Worm (Caenorhabditis elegans) whole organism, L4/young adult: ENCODE results near the gene F53A9.6.
"Not testable (repeated sequence)": the region's sequence is repeated elsewhere in the genome, so short reads cannot be mapped to it uniquely, and the experiment has no call there.

Experiments
- W03F9.2 ChIP-seq: fragments of 150-350 bp; optimal IDR thresholded peaks from 2 replicates; lab custom pipeline; 2014; ENCODE audit warnings: missing biosample characterization, missing genetic modification characterization
- dao-5 ChIP-seq: sonication (generic microtip); optimal IDR thresholded peaks from 2 replicates; lab custom pipeline; 2016; ENCODE audit warnings: missing genotype, missing genetic modification characterization, moderate library complexity, missing compliant biosample characterization
- him-1 ChIP-seq: sonication (generic microtip); optimal IDR thresholded peaks from 2 replicates; lab custom pipeline; 2016; ENCODE audit warnings: missing genotype, missing genetic modification reagents, missing genetic modification characterization, missing compliant biosample characterization

F53A9.6 gene

DNA sequence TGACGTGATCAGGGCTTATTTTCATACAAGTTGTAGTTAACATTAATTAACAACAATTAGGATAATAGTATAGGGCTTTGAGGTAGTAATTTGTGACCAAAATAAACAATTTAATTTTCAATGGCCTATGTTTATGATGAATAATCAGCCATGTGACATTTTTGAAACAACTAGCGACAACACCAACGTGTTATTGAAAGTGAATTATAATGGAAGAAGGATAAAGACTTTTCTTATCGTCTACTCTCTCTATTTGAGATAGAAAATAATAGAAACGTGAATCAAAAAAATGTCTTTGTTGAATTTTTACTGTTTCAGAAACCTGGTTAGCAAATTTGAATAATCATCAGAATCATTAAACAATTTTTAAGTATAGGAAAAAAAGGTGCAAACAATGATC is 24.2 kb upstream of the F53A9.6 start:
- no peak for TF ChIP-seq W03F9.2
- TF ChIP-seq him-1 (tag; lab: Kevin White, UChicago), result no peak
- TF ChIP-seq dao-5, result no peak

DNA sequence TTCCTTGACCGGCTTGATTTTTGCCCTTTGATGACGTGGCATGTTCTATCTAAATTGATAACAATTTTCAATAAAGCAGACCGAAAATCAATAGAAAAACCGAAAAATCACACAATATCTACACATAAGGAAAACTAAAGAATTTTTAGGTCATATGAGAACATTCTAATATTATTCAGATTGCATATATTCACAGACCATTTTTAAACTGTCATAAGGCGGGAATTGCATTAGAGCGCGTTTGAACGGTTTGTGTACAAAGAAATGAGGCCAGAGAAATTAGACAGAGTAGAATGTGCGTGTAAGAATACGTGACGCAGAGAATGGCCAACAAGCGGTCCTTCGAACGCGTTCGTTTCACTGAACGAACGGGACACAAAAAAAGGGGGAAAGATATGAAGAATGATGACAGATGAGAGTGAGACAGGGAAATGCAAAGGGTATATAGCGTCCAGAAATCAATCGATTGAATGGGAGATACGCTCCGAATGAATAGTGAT is 23.4 kb upstream of the F53A9.6 start, which contains the start of gene M02D8.3:
Gene M02D8.3 (minus strand): TSS at position 51 of the 500 bp plus-strand sequence.
- TF ChIP-seq dao-5 (no peak), W03F9.2 (peak; percentile 68)

ce11 chrX:8731822-8732221 is 18.2 kb upstream of the F53A9.6 start, which contains the start of gene M02D8.6:
TSS of gene M02D8.6 (minus strand) at chrX:8731922.
- not testable (repeated sequence) for TF ChIP-seq him-1 (tag; lab: Kevin White, UChicago); W03F9.2; dao-5

DNA sequence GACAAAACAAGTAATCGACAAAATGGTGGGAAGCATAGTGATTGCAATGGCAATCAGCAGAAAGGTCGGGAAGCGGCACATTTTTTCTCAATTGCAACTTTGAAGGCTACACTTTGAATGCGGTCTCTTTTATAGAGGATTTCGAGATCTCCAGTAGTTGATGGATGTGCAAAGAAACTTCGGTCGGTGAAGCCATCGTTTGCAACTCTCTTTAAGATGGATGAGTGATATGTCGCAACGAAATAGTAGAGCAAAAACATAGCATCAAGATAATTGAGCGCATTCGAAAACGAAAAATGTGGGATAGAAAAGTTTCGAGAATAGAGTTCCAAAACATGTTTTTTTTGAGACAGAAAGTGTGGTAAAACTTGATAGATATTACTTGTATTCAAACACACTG is 13.7 kb upstream of the F53A9.6 start, which contains the start of gene EGAP4.1:
Gene EGAP4.1 (minus strand): TSS at position 101 of the 400 bp plus-strand sequence.
- TF ChIP-seq dao-5 (no peak), him-1 (tag; lab: Kevin White, UChicago) (no peak), W03F9.2 (no peak)

ce11 chrX:8723840-8724239 is 10.2 kb upstream of the F53A9.6 start:
- TF ChIP-seq W03F9.2, result no peak
- TF ChIP-seq dao-5, result no peak
- no peak for TF ChIP-seq him-1 (tag; lab: Kevin White, UChicago)

DNA sequence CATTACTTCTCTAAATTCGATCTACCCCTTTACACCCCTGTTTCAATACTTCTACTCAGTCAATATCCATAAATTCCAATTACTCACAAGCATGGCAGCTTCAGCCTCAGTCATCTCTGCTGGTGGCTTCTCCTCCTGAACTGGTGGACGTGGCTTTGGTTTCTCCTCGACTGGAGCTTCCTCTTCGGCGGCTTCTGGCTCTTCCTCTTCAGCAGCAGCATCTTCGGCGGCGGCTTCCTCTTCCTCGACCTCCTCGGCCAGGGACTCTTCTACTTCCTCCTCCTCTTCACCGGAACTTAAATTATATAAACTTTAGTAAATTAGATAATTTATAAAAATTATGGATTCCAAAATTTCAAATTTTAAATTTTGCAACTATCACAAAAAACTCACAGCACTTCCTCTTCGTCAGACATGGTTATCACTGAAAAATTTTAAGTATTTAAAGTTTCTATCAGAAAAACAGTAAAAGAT is 9.6 kb upstream of the F53A9.6 start, which contains the start of gene tnt-2:
Gene tnt-2 (minus strand): TSS at position 424 of the 474 bp plus-strand sequence.
- TF ChIP-seq W03F9.2, result no peak
- TF ChIP-seq him-1 (tag; lab: Kevin White, UChicago), result no peak
- no peak for TF ChIP-seq dao-5

ce11 chrX:8721273-8721672 is 7.7 kb upstream of the F53A9.6 start:
- TF ChIP-seq him-1 (tag; lab: Kevin White, UChicago), result no peak
- no peak for TF ChIP-seq W03F9.2
- TF ChIP-seq dao-5, result no peak

ce11 chrX:8720658-8721057 is 7.1 kb upstream of the F53A9.6 start, which contains the start of gene F53A9.9:
TSS of gene F53A9.9 (minus strand) at chrX:8720758.
- no peak for TF ChIP-seq him-1 (tag; lab: Kevin White, UChicago)
- TF ChIP-seq W03F9.2, result no peak
- TF ChIP-seq dao-5, result no peak

DNA sequence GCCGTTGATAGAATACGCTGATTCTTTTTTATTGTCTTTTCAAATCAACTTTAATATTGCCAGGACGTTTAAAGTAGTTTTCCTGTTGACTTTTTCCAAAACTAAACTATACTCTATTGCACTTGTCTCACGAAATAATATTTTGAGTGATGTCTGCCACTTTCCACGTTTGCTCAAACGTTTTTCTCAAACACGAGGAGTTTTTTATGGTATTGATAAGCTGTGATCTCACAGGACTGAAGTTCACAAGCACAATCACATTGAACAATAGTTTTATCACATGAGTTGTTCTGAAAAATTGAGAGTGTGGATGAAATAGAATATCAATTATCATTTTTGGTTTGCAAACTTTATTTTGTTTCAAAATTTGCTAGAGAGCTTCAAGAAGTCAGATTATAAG is 6.3 kb upstream of the F53A9.6 start:
- TF ChIP-seq W03F9.2 (no peak), him-1 (tag; lab: Kevin White, UChicago) (no peak), dao-5 (no peak)

- TF ChIP-seq dao-5 (no peak), him-1 (tag; lab: Kevin White, UChicago) (no peak), W03F9.2 (no peak)
Observed at ce11 chrX:8718856-8719255, 5.3 kb upstream of the F53A9.6 start, which contains the start of gene F53A9.8. TSS of gene F53A9.8 (minus strand) at chrX:8718904.

- no peak for TF ChIP-seq him-1 (tag; lab: Kevin White, UChicago)
- TF ChIP-seq W03F9.2, result no peak
- no peak for TF ChIP-seq dao-5
Observed at ce11 chrX:8718153-8718552, 4.5 kb upstream of the F53A9.6 start.

DNA sequence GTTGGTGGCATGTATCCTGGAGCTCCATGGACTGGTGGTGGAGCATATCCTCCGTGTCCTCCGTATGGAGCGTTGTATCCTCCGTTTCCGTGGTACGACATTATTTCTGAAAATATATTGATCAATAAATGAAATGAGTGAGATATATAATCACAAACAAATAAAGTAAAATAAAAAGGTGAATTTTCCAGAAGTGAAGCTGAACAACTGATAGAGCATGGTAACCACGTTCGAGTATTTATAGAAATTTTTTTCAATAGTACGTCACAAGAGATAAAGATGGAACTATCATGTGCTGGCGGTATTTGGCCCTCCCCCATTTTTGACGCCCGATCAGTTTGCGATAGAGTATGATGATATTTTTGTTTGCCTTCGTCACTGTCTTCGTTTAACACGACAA is 3.2 kb upstream of the F53A9.6 start, which contains the start of gene F53A9.7:
Gene F53A9.7 (minus strand): TSS at position 101 of the 400 bp plus-strand sequence.
- no peak for TF ChIP-seq dao-5
- TF ChIP-seq W03F9.2, result no peak
- no peak for TF ChIP-seq him-1 (tag; lab: Kevin White, UChicago)

- TF ChIP-seq W03F9.2 (no peak), him-1 (tag; lab: Kevin White, UChicago) (no peak), dao-5 (no peak)
Observed at ce11 chrX:8714845-8715244, 1.2 kb upstream of the F53A9.6 start.

ce11 chrX:8712662-8713061 is 942 bp downstream of the F53A9.6 start:
- TF ChIP-seq dao-5 (no peak), W03F9.2 (no peak), him-1 (tag; lab: Kevin White, UChicago) (no peak)

DNA sequence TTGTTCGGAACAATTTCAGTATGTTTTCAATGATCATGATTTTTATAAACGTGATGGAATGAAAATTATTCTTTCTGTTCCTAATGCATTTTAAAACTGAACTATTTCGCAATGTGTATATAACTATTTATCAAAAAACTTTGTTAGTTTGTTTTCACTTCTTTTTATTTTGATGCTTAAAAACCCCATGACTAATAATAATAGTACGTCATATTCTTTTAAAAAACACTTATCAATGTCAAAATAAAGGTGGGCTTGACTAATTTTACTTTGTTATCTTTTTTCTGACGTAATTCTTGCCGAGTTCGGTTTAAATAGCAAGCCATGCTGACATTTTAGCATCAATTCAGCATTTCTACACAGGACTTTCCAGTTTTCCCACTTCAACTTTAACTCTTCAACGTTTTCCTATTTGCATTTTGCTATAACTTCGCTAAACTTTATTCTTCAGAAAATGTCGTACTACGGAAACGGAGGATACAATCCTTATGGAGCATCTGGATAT is 2.4 kb downstream of the F53A9.6 start, which contains the start of gene F53A9.1:
Gene F53A9.1 (plus strand): TSS at position 455 of the 505 bp plus-strand sequence.
- TF ChIP-seq him-1 (tag; lab: Kevin White, UChicago) (no peak), dao-5 (no peak), W03F9.2 (no peak)
